Worm (Caenorhabditis elegans) whole organism, L3 larva: ENCODE results near the gene Y73B6BL.29.

ENCODE experiments used
- ZK546.5 ChIP-seq: sonication (generic microtip); optimal IDR thresholded peaks from 2 replicates; lab custom pipeline; 2017; ENCODE audit warnings: missing biosample characterization, missing genetic modification characterization
- ama-1 ChIP-seq: fragments of 150-350 bp; optimal IDR thresholded peaks from 2 replicates; lab custom pipeline; 2018
- ceh-28 ChIP-seq: fragments of 150-350 bp; optimal IDR thresholded peaks from 2 replicates; lab custom pipeline; 2014; ENCODE audit warnings: missing biosample characterization, missing genetic modification reagents, missing genetic modification characterization
- ceh-82 ChIP-seq: fragments of 150-350 bp; optimal IDR thresholded peaks from 2 replicates; lab custom pipeline; 2014; ENCODE audit warnings: missing biosample characterization, missing genetic modification characterization
- egl-5 ChIP-seq: fragments of 150-350 bp; optimal IDR thresholded peaks from 2 replicates; lab custom pipeline; 2017; ENCODE audit warnings: missing biosample characterization, missing genetic modification reagents, missing genetic modification characterization, inconsistent platforms
- elt-1 ChIP-seq: fragments of 150-350 bp; optimal IDR thresholded peaks from 2 replicates; lab custom pipeline; 2014; ENCODE audit warnings: missing biosample characterization, missing genetic modification characterization
- elt-2 ChIP-seq: sonication (generic microtip); optimal IDR thresholded peaks from 2 replicates; lab custom pipeline; 2016; ENCODE audit warnings: missing genetic modification reagents, mild to moderate bottlenecking, missing genetic modification characterization, missing compliant biosample characterization
- eor-1 ChIP-seq, 2 experiments: fragments of 150-350 bp; optimal IDR thresholded peaks; 2 replicates each; lab custom pipeline; 2014 to 2018; ENCODE audit warnings: missing biosample characterization in 2 of 2, missing genetic modification characterization in 2 of 2
- hmg-11 ChIP-seq: sonication (generic microtip); optimal IDR thresholded peaks from 2 replicates; lab custom pipeline; 2016; ENCODE audit warnings: missing genetic modification characterization, missing compliant biosample characterization
- mdl-1 ChIP-seq: fragments of 150-350 bp; optimal IDR thresholded peaks from 2 replicates; lab custom pipeline; 2014; ENCODE audit warnings: missing biosample characterization, missing genetic modification characterization
- nfya-1 ChIP-seq: sonication (generic microtip); optimal IDR thresholded peaks from 2 replicates; lab custom pipeline; 2017; ENCODE audit warnings: missing genetic modification characterization, mild to moderate bottlenecking, missing compliant biosample characterization, antibody characterized with exemption, moderate library complexity; ENCODE audit not compliant: insufficient read depth
- nhr-11 ChIP-seq: fragments of 150-350 bp; optimal IDR thresholded peaks from 2 replicates; lab custom pipeline; 2014; ENCODE audit warnings: missing biosample characterization, missing genetic modification characterization
- nhr-12 ChIP-seq: fragments of 150-350 bp; optimal IDR thresholded peaks from 2 replicates; lab custom pipeline; 2014; ENCODE audit warnings: missing biosample characterization, missing genetic modification characterization
- nhr-43 ChIP-seq: sonication (generic microtip); optimal IDR thresholded peaks from 2 replicates; lab custom pipeline; 2016; ENCODE audit warnings: mild to moderate bottlenecking, missing genetic modification characterization, missing compliant biosample characterization; ENCODE audit not compliant: poor library complexity, severe bottlenecking
- nhr-67 ChIP-seq: fragments of 150-350 bp; optimal IDR thresholded peaks from 2 replicates; lab custom pipeline; 2014; ENCODE audit warnings: missing biosample characterization, missing genetic modification characterization
- nhr-77 ChIP-seq: fragments of 150-350 bp; optimal IDR thresholded peaks from 2 replicates; lab custom pipeline; 2014; ENCODE audit warnings: missing biosample characterization, missing genetic modification characterization
- skn-1 ChIP-seq: fragments of 150-350 bp; optimal IDR thresholded peaks from 2 replicates; lab custom pipeline; 2014; ENCODE audit warnings: missing biosample characterization, missing genetic modification characterization
- tbx-2 ChIP-seq: sonication (generic microtip); optimal IDR thresholded peaks from 2 replicates; lab custom pipeline; 2016; ENCODE audit warnings: mild to moderate bottlenecking, missing genetic modification characterization, missing compliant biosample characterization
- ztf-4 ChIP-seq: fragments of 150-350 bp; optimal IDR thresholded peaks from 2 replicates; lab custom pipeline; 2014; ENCODE audit warnings: missing biosample characterization, missing genetic modification characterization

Y73B6BL.29 gene

DNA sequence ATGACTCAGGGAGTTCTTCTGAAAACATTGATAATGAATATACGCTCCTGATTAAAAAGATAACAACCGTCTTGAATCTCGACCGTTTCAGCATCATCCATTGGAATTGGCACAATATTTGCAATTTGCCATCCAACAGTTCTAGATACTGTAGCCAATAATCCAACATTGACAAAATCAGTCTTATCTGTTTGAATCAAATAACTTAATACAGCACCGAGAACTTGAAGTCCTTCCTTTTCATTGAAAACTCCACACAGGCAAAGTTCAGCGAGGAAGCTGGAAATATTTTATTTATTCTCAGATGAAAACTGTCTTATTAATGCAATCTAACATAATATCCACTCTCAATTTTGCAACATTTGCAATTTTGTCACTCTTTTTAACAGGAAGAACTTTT lies 50.5 kb downstream of the Y73B6BL.29 start:
- no peak for TF ChIP-seq nhr-67 (tag; lab: Kevin White, UChicago)
- TF ChIP-seq eor-1 (tag; optimal IDR thresholded peaks at IDR 0.05; lab: Kevin White, UChicago), result no peak
- no peak for TF ChIP-seq nhr-11 (tag; lab: Kevin White, UChicago)
- no peak for TF ChIP-seq ceh-28
- TF ChIP-seq ZK546.5 (tag; lab: Kevin White, UChicago), result no peak
- no peak for TF ChIP-seq ama-1 (lab: Kevin White, UChicago)
- no peak for TF ChIP-seq elt-1 (tag; lab: Kevin White, UChicago)
- TF ChIP-seq ceh-82 (tag; lab: Kevin White, UChicago), result no peak
- no peak for TF ChIP-seq mdl-1
- TF ChIP-seq hmg-11 (tag; lab: Kevin White, UChicago), result no peak
- no peak for TF ChIP-seq egl-5 (tag; lab: Kevin White, UChicago)
- TF ChIP-seq nhr-77 (tag; lab: Kevin White, UChicago), result no peak
- TF ChIP-seq elt-2, result no peak
- TF ChIP-seq, all 47 proteins: peak for 0

ce11 chrIV:6372993-6373392 lies 51.3 kb downstream of the Y73B6BL.29 start, which contains the start of gene smg-3:
Gene smg-3 (minus strand): TSS chrIV:6373093.
- TF ChIP-seq skn-1, result no peak
- TF ChIP-seq nhr-12 (tag; lab: Kevin White, UChicago), result no peak
- no peak for TF ChIP-seq nfya-1 (tag; lab: Kevin White, UChicago)
- no peak for TF ChIP-seq nhr-43 (tag; lab: Kevin White, UChicago)
- TF ChIP-seq tbx-2 (tag; lab: Kevin White, UChicago), result no peak
- no peak for TF ChIP-seq ztf-4 (tag; lab: Kevin White, UChicago)
